Worm (Caenorhabditis elegans) whole organism, L2 larva: ENCODE measurements around the gene suex-2.

ENCODE experiments used
- Y55F3AM.14 ChIP-seq: fragments of 200-800 bp; sonication (Bioruptor generic); optimal IDR thresholded peaks from 2 replicates; lab custom pipeline; 2018; ENCODE audit warnings: mild to moderate bottlenecking, missing genetic modification characterization, missing compliant biosample characterization
- ZK546.5 ChIP-seq: sonication (generic microtip); optimal IDR thresholded peaks from 2 replicates; lab custom pipeline; 2017; ENCODE audit warnings: missing biosample characterization, missing genetic modification characterization
- ceh-82 ChIP-seq: fragments of 150-350 bp; optimal IDR thresholded peaks from 2 replicates; lab custom pipeline; 2014; ENCODE audit warnings: missing biosample characterization, missing genetic modification characterization
- lsy-2 ChIP-seq, 2 experiments: fragments of 150-350 bp in 1 of 2; sonication (generic microtip) in 1 of 2; optimal IDR thresholded peaks; 2 replicates each; lab custom pipeline; 2014 to 2017; ENCODE audit warnings: missing biosample characterization in 2 of 2, missing genetic modification characterization in 2 of 2
- mbf-1 ChIP-seq: sonication (generic microtip); optimal IDR thresholded peaks from 2 replicates; lab custom pipeline; 2017; ENCODE audit warnings: missing biosample characterization, missing genetic modification characterization
- mdl-1 ChIP-seq, 2 experiments: fragments of 150-350 bp in 1 of 2; sonication (generic microtip) in 1 of 2; optimal IDR thresholded peaks; 2 replicates each; lab custom pipeline; 2017; ENCODE audit warnings: missing biosample characterization in 2 of 2, missing genetic modification characterization in 2 of 2
- nhr-12 ChIP-seq: fragments of 150-350 bp; optimal IDR thresholded peaks from 2 replicates; lab custom pipeline; 2014; ENCODE audit warnings: missing biosample characterization, missing genetic modification characterization
- nhr-129 ChIP-seq: fragments of 150-350 bp; optimal IDR thresholded peaks from 2 replicates; lab custom pipeline; 2014; ENCODE audit warnings: missing biosample characterization, missing genetic modification characterization
- nhr-23 ChIP-seq: fragments of 150-350 bp; optimal IDR thresholded peaks from 2 replicates; lab custom pipeline; 2014; ENCODE audit warnings: missing biosample characterization, missing genetic modification reagents, missing genetic modification characterization
- nhr-77 ChIP-seq: fragments of 150-350 bp; optimal IDR thresholded peaks from 2 replicates; lab custom pipeline; 2014; ENCODE audit warnings: missing biosample characterization, missing genetic modification characterization
- unc-62 ChIP-seq: fragments of 150-350 bp; optimal IDR thresholded peaks from 2 replicates; lab custom pipeline; 2014; ENCODE audit warnings: missing biosample characterization, missing genetic modification reagents, missing genetic modification characterization
- zag-1 ChIP-seq: fragments of 150-350 bp; optimal IDR thresholded peaks from 2 replicates; lab custom pipeline; 2014; ENCODE audit warnings: missing biosample characterization, missing genetic modification characterization
- ztf-11 ChIP-seq: sonication (generic microtip); optimal IDR thresholded peaks from 2 replicates; lab custom pipeline; 2017; ENCODE audit warnings: missing biosample characterization, missing genetic modification characterization
- ztf-4 ChIP-seq: fragments of 150-350 bp; optimal IDR thresholded peaks from 2 replicates; lab custom pipeline; 2014; ENCODE audit warnings: missing biosample characterization, missing genetic modification characterization

ce11 chrIV:8979062-8979612 lies 11.0 kb downstream of the suex-2 start:
- no peak for TF ChIP-seq Y55F3AM.14 (GFP tag; lab: Kevin White, UChicago)
- TF ChIP-seq ztf-4 (tag; lab: Kevin White, UChicago), result no peak
- TF ChIP-seq lsy-2 (tag; optimal IDR thresholded peaks at IDR 0.05; lab: Kevin White, UChicago), result no peak
- TF ChIP-seq nhr-77, result no peak
- no peak for TF ChIP-seq ceh-82 (tag; lab: Kevin White, UChicago)
- TF ChIP-seq ZK546.5, result no peak
- no peak for TF ChIP-seq zag-1 (tag; lab: Kevin White, UChicago)
- TF ChIP-seq nhr-12, result no peak
- no peak for TF ChIP-seq nhr-129 (tag; lab: Kevin White, UChicago)
- TF ChIP-seq ztf-11 (tag; lab: Kevin White, UChicago), result no peak
- no peak for TF ChIP-seq mbf-1 (tag; lab: Kevin White, UChicago)
- TF ChIP-seq unc-62 (GFP tag; lab: Kevin White, UChicago), result no peak
- TF ChIP-seq mdl-1 (tag; optimal IDR thresholded peaks at IDR 0.05; lab: Kevin White, UChicago), result no peak
- no peak for TF ChIP-seq nhr-23
